Worm (Caenorhabditis elegans): ENCODE results near the gene immp-1.

DNA sequence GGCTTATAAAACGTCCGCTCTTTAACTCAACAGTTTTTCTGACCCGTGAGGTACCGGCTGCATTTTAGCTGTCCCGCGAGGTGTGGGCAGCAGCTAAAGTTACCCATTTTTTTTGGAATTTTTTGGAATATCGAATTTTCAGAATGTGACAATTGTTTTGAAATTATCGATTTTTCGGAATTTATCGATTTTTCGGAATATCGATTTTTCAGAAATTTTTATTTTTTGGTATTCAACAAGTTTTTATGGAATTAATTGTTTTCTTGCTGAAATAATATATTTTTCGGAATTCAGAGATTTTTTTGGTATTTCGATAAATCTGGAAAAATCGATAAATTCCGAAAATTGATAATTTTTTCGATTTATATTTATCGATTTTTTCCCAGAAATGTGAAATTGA lies 41.8 kb upstream of the immp-1 start:
- TF ChIP-seq dao-5 (tag; optimal IDR thresholded peaks at IDR 0.05) (no peak), him-1 (tag; optimal IDR thresholded peaks at IDR 0.05) (no peak), W03F9.2 (tag; optimal IDR thresholded peaks at IDR 0.05) (no peak)
